Worm (Caenorhabditis elegans): ENCODE measurements around the gene chil-16.

chil-16 gene

DNA sequence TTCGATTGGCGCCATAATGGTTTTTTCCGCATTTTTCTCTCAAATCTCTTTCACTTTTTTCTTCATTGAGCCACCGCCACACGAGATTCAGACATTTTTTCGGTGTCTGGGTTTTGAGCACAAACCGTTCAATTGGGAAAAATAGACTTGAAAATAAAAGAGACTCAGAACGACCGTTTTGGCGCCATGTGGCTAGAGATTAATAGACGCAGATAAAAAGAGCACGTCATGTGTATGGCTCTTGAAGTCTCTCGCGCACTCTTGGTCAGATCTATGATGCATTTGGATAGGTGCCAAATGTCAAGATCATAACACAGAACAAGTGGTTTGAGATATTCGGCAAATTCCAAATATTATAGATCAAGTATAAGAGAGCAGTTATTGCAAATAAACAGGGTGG lies 39.7 kb upstream of the chil-16 start:
- TF ChIP-seq tbx-37 (GFP tag; conservative IDR thresholded peaks at IDR 0.05) (no peak), B0310.2 (tag; optimal IDR thresholded peaks at IDR 0.05) (no peak), hnd-1 (tag; optimal IDR thresholded peaks at IDR 0.05) (no peak), ceh-36 (tag; optimal IDR thresholded peaks at IDR 0.05) (no peak), scrt-1 (GFP tag; IDR thresholded peaks at IDR 0.05) (no peak), sea-1 (GFP tag; conservative IDR thresholded peaks at IDR 0.05) (no peak), hmg-4 (GFP tag; optimal IDR thresholded peaks at IDR 0.05) (no peak), ceh-13 (GFP tag; optimal IDR thresholded peaks at IDR 0.05) (no peak), ama-1 (optimal IDR thresholded peaks at IDR 0.05) (no peak), aly-1 (tag; optimal IDR thresholded peaks at IDR 0.05) (no peak), pes-1 (GFP tag; IDR thresholded peaks at IDR 0.05) (no peak), hmbx-1 (tag; optimal IDR thresholded peaks at IDR 0.05) (no peak), tbx-11 (GFP tag; IDR thresholded peaks at IDR 0.05) (no peak), tra-4 (tag; optimal IDR thresholded peaks at IDR 0.05) (no peak), F13C5.2 (tag; optimal IDR thresholded peaks at IDR 0.05) (no peak), flt-1 (GFP tag; IDR thresholded peaks at IDR 0.05) (no peak), ets-7 (tag; optimal IDR thresholded peaks at IDR 0.05) (no peak)

DNA sequence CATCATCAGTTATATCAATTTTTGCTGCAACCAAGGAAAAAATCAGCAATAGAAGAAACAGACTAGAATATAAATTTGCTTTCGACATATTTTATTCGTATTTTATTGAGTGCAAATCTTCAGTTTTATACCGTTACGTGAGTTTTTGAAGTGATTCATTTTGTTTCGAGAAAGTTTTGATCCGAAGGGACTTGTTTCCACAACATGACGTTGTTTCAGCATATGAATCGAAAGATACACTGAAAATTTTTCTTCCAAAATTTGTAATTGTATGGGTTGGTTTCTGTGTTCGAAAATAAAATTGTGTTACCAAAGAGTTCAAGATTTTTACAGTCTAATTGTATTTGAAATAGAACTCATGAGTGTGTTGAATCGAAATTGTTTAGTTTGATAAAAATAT lies 38.3 kb upstream of the chil-16 start, which contains the start of gene T19H5.7:
T19H5.7 (minus strand) TSS at position 101 of the 400 bp plus-strand sequence.
- no peak for TF ChIP-seq ama-1 (optimal IDR thresholded peaks at IDR 0.05)
- no peak for TF ChIP-seq flt-1 (GFP tag; IDR thresholded peaks at IDR 0.05)

DNA sequence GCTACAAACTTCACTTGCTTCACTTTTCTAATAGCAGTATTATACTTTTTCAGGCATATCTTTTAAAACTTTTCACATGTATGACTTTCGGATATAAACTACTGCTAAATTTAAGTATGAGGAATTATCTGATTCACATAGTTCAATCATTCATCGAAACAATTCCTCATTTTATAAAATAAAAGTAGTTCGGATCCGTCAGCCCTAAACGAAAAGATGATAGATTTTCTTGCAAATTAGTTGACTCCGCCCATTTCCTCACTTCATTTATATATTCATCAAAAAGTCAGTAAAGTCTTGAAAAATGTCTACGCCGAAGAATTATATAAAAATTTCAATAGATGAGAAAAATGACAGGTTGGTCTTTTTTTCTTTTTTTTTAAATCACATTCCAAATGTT lies 35.8 kb upstream of the chil-16 start, which contains the start of gene chil-27:
chil-27 (plus strand) TSS at position 301 of the 400 bp plus-strand sequence.
- TF ChIP-seq B0310.2 (tag; optimal IDR thresholded peaks at IDR 0.05) = no peak
- TF ChIP-seq hmbx-1 (tag; optimal IDR thresholded peaks at IDR 0.05) = no peak
- no peak for TF ChIP-seq tbx-11 (GFP tag; IDR thresholded peaks at IDR 0.05)
- no peak for TF ChIP-seq tra-4 (tag; optimal IDR thresholded peaks at IDR 0.05)
- TF ChIP-seq aly-1 (tag; optimal IDR thresholded peaks at IDR 0.05) = no peak
- no peak for TF ChIP-seq ceh-36 (tag; optimal IDR thresholded peaks at IDR 0.05)
- no peak for TF ChIP-seq hnd-1 (tag; optimal IDR thresholded peaks at IDR 0.05)
- no peak for TF ChIP-seq tbx-37 (GFP tag; conservative IDR thresholded peaks at IDR 0.05)
- TF ChIP-seq hmg-4 (GFP tag; optimal IDR thresholded peaks at IDR 0.05) = no peak
- no peak for TF ChIP-seq scrt-1 (GFP tag; IDR thresholded peaks at IDR 0.05)
- TF ChIP-seq ets-7 (tag; optimal IDR thresholded peaks at IDR 0.05) = no peak
- no peak for TF ChIP-seq flt-1 (GFP tag; IDR thresholded peaks at IDR 0.05)
- TF ChIP-seq ama-1 (optimal IDR thresholded peaks at IDR 0.05) = no peak
- no peak for TF ChIP-seq pes-1 (GFP tag; IDR thresholded peaks at IDR 0.05)
- no peak for TF ChIP-seq F13C5.2 (tag; optimal IDR thresholded peaks at IDR 0.05)

DNA sequence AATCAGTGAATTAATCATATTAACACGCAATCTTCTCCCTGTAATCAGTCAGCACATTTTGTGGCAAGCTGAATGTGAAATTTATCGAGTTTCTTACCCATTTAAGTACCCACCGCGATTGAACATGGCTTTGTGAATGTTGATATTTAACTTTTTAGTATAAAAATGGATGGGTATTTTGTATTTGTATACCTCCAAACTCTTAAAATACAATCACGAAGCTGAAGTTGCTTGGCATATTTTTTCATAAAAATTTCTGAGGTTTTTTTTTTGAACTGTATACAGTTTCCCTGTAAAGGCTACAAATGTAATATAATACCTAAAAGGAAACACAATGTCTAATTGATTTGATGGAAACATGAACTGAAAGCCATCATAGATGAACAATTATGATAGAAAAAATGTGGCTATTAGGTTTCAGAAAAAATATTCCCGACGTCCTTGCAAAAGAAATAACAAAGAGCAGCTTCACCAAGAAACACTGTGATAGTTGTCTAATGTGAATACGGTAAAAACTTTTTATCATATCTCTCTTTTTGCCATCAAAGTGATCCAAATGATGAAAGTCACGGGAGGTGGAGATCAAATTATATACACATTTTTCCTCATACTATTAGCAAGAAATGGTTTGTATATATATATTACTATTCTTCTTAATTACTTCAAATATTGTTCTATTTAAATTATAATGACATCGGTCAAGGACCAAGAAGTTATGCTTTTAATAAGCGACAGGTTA lies 32.8 kb upstream of the chil-16 start, which contains the start of the genes chil-25 and chil-26:
chil-25 (minus strand) TSS at position 101 of the 739 bp plus-strand sequence.
chil-26 (plus strand) TSS at position 689 of the 739 bp plus-strand sequence.
- no peak for TF ChIP-seq ets-7 (tag; optimal IDR thresholded peaks at IDR 0.05)
- no peak for TF ChIP-seq sea-1 (GFP tag; conservative IDR thresholded peaks at IDR 0.05)
- TF ChIP-seq B0310.2 (tag; optimal IDR thresholded peaks at IDR 0.05) = no peak

DNA sequence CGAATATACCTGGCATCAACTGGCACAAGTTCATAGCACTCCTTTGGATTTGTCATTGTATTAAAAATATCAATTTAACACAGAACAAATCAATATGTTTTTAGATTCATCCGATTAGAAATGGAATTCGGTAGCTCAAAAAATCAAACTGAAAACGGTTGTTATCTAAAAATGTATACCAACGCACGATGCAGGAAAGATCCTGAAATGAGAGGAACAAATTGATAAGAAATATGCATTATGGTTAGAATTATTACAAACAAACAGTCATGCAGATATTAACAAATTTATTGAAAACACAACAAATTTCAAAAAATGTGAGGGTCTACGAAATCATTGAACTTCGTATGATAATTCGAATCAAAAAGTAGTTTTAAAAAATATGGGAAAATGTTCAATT lies 28.3 kb upstream of the chil-16 start, which contains the start of gene T19H5.6:
T19H5.6 (minus strand) TSS at position 195 of the 400 bp plus-strand sequence.
- TF ChIP-seq hmg-4 (GFP tag; optimal IDR thresholded peaks at IDR 0.05) (no peak), sea-1 (GFP tag; conservative IDR thresholded peaks at IDR 0.05) (no peak), flt-1 (GFP tag; IDR thresholded peaks at IDR 0.05) (no peak), hmbx-1 (tag; optimal IDR thresholded peaks at IDR 0.05) (no peak), tra-4 (tag; optimal IDR thresholded peaks at IDR 0.05) (no peak), B0310.2 (tag; optimal IDR thresholded peaks at IDR 0.05) (no peak), scrt-1 (GFP tag; IDR thresholded peaks at IDR 0.05) (no peak), F13C5.2 (tag; optimal IDR thresholded peaks at IDR 0.05) (no peak), tbx-37 (GFP tag; conservative IDR thresholded peaks at IDR 0.05) (no peak), ceh-36 (tag; optimal IDR thresholded peaks at IDR 0.05) (no peak), aly-1 (tag; optimal IDR thresholded peaks at IDR 0.05) (no peak), ets-7 (tag; optimal IDR thresholded peaks at IDR 0.05) (no peak), pes-1 (GFP tag; IDR thresholded peaks at IDR 0.05) (no peak), tbx-11 (GFP tag; IDR thresholded peaks at IDR 0.05) (no peak), hnd-1 (tag; optimal IDR thresholded peaks at IDR 0.05) (no peak), ceh-13 (GFP tag; optimal IDR thresholded peaks at IDR 0.05) (no peak)

- TF ChIP-seq hnd-1 (tag; optimal IDR thresholded peaks at IDR 0.05) = no peak
- TF ChIP-seq hmbx-1 (tag; optimal IDR thresholded peaks at IDR 0.05) = no peak
- TF ChIP-seq sea-1 (GFP tag; conservative IDR thresholded peaks at IDR 0.05) = no peak
- TF ChIP-seq scrt-1 (GFP tag; IDR thresholded peaks at IDR 0.05) = no peak
- TF ChIP-seq aly-1 (tag; optimal IDR thresholded peaks at IDR 0.05) = no peak
- no peak for TF ChIP-seq hmg-4 (GFP tag; optimal IDR thresholded peaks at IDR 0.05)
- TF ChIP-seq F13C5.2 (tag; optimal IDR thresholded peaks at IDR 0.05) = no peak
- no peak for TF ChIP-seq B0310.2 (tag; optimal IDR thresholded peaks at IDR 0.05)
- no peak for TF ChIP-seq flt-1 (GFP tag; IDR thresholded peaks at IDR 0.05)
- no peak for TF ChIP-seq ceh-13 (GFP tag; optimal IDR thresholded peaks at IDR 0.05)
- TF ChIP-seq pes-1 (GFP tag; IDR thresholded peaks at IDR 0.05) = no peak
- TF ChIP-seq tbx-37 (GFP tag; conservative IDR thresholded peaks at IDR 0.05) = no peak
- no peak for TF ChIP-seq tra-4 (tag; optimal IDR thresholded peaks at IDR 0.05)
- no peak for TF ChIP-seq tbx-11 (GFP tag; IDR thresholded peaks at IDR 0.05)
These were observed 26.7 kb upstream of the chil-16 start, which contains the start of gene chil-23 for ce11 chrII:9468414-9468813. chil-23 (minus strand) TSS chrII:9468611.

ce11 chrII:9466095-9466494 lies 24.4 kb upstream of the chil-16 start, which contains the start of gene chil-22:
chil-22 (minus strand) TSS chrII:9466195.
- TF ChIP-seq flt-1 (GFP tag; IDR thresholded peaks at IDR 0.05) (no peak), F13C5.2 (tag; optimal IDR thresholded peaks at IDR 0.05) (no peak), hnd-1 (tag; optimal IDR thresholded peaks at IDR 0.05) (no peak), tra-4 (tag; optimal IDR thresholded peaks at IDR 0.05) (no peak), hmbx-1 (tag; optimal IDR thresholded peaks at IDR 0.05) (no peak), ceh-36 (tag; optimal IDR thresholded peaks at IDR 0.05) (no peak), aly-1 (tag; optimal IDR thresholded peaks at IDR 0.05) (no peak), ama-1 (optimal IDR thresholded peaks at IDR 0.05) (no peak), ets-7 (tag; optimal IDR thresholded peaks at IDR 0.05) (no peak), ceh-13 (GFP tag; optimal IDR thresholded peaks at IDR 0.05) (no peak), hmg-4 (GFP tag; optimal IDR thresholded peaks at IDR 0.05) (no peak), pes-1 (GFP tag; IDR thresholded peaks at IDR 0.05) (no peak), scrt-1 (GFP tag; IDR thresholded peaks at IDR 0.05) (no peak)

Measured in whole organism, early embryonic.